Worm (Caenorhabditis elegans) whole organism, L1 larva: ENCODE data around the gene srh-20.

ENCODE experiments used
- C04F5.9 ChIP-seq: sonication (generic microtip); optimal IDR thresholded peaks from 2 replicates; lab custom pipeline; 2016; ENCODE audit warnings: missing genetic modification characterization, missing compliant biosample characterization
- C16A3.4 ChIP-seq: fragments of 150-350 bp; optimal IDR thresholded peaks from 2 replicates; lab custom pipeline; 2014; ENCODE audit warnings: missing biosample characterization, missing genetic modification characterization
- C34B4.2 ChIP-seq: sonication (generic microtip); optimal IDR thresholded peaks from 2 replicates; lab custom pipeline; 2017; ENCODE audit warnings: mild to moderate bottlenecking, missing genetic modification characterization, missing compliant biosample characterization
- aly-2 ChIP-seq: fragments of 150-350 bp; optimal IDR thresholded peaks from 2 replicates; lab custom pipeline; 2014; ENCODE audit warnings: missing biosample characterization, missing genetic modification characterization
- blmp-1 ChIP-seq: fragments of 150-350 bp; optimal IDR thresholded peaks from 2 replicates; lab custom pipeline; 2014; ENCODE audit warnings: missing biosample characterization, missing genetic modification characterization
- ceh-8 ChIP-seq: fragments of 200-800 bp; sonication (Bioruptor generic); optimal IDR thresholded peaks from 2 replicates; lab custom pipeline; 2018; ENCODE audit warnings: mild to moderate bottlenecking, missing genetic modification characterization, moderate library complexity, missing compliant biosample characterization
- ceh-82 ChIP-seq, 3 experiments: fragments of 150-350 bp in 1 of 3; sonication (generic microtip) in 2 of 3; optimal IDR thresholded peaks; 2 replicates each; lab custom pipeline; 2014 to 2017; ENCODE audit warnings: missing biosample characterization in 3 of 3, missing genetic modification characterization in 3 of 3
- ceh-88 ChIP-seq: fragments of 200-800 bp; sonication (Bioruptor generic); IDR thresholded peaks from 2 replicates; pipeline ENCODE4 v1.3.6; 2022; ENCODE audit warnings: missing genetic modification characterization, missing compliant biosample characterization
- ces-1 ChIP-seq: fragments of 150-350 bp; optimal IDR thresholded peaks from 2 replicates; lab custom pipeline; 2014; ENCODE audit warnings: missing biosample characterization, missing genetic modification reagents, missing genetic modification characterization
- egl-13 ChIP-seq: sonication (generic microtip); optimal IDR thresholded peaks from 2 replicates; lab custom pipeline; 2016; ENCODE audit warnings: missing genotype, missing genetic modification reagents, missing genetic modification characterization, missing compliant biosample characterization
- egl-27 ChIP-seq, 2 experiments: fragments of 150-350 bp in 1 of 2; sonication (generic microtip); optimal IDR thresholded peaks; 3 replicates each; lab custom pipeline; 2017 to 2018; ENCODE audit warnings: missing biosample characterization in 2 of 2, missing genetic modification characterization in 2 of 2, missing genetic modification reagents in 2 of 2
- fkh-8 ChIP-seq: sonication (generic microtip); optimal IDR thresholded peaks from 2 replicates; lab custom pipeline; 2016; ENCODE audit warnings: mild to moderate bottlenecking, missing genetic modification characterization, missing compliant biosample characterization
- grh-1 ChIP-seq: fragments of 200-800 bp; sonication (Bioruptor generic); IDR thresholded peaks from 2 replicates; pipeline ENCODE4 v1.3.6; 2022; ENCODE audit warnings: missing genetic modification reagents, missing genetic modification characterization, missing compliant biosample characterization
- irx-1 ChIP-seq: sonication (generic microtip); optimal IDR thresholded peaks from 2 replicates; lab custom pipeline; 2016; ENCODE audit warnings: missing genetic modification characterization, missing compliant biosample characterization
- jun-1 ChIP-seq: fragments of 150-350 bp; optimal IDR thresholded peaks from 2 replicates; lab custom pipeline; 2014; ENCODE audit warnings: missing biosample characterization, missing genetic modification reagents, missing genetic modification characterization
- lin-13 ChIP-seq: fragments of 150-350 bp; optimal IDR thresholded peaks from 2 replicates; lab custom pipeline; 2014; ENCODE audit warnings: missing biosample characterization, missing genetic modification reagents, missing genetic modification characterization
- lin-14 ChIP-seq: fragments of 200-800 bp; sonication (Bioruptor generic); optimal IDR thresholded peaks from 2 replicates; lab custom pipeline; 2018; ENCODE audit warnings: mild to moderate bottlenecking, missing genetic modification characterization, moderate library complexity, missing compliant biosample characterization
- lir-3 ChIP-seq: sonication (generic microtip); optimal IDR thresholded peaks from 2 replicates; lab custom pipeline; 2016; ENCODE audit warnings: mild to moderate bottlenecking, missing genetic modification characterization, moderate library complexity, missing compliant biosample characterization; ENCODE audit not compliant: poor library complexity
- lsy-2 ChIP-seq, 2 experiments: fragments of 150-350 bp; optimal IDR thresholded peaks; 2 replicates each; lab custom pipeline; 2014; ENCODE audit warnings: missing biosample characterization in 2 of 2, missing genetic modification characterization in 2 of 2
- nhr-11 ChIP-seq: fragments of 150-350 bp; optimal IDR thresholded peaks from 2 replicates; lab custom pipeline; 2014; ENCODE audit warnings: missing biosample characterization, missing genetic modification characterization
- nhr-20 ChIP-seq: sonication (generic microtip); optimal IDR thresholded peaks from 2 replicates; lab custom pipeline; 2016; ENCODE audit warnings: mild to moderate bottlenecking, missing genetic modification characterization, missing compliant biosample characterization
- nhr-28 ChIP-seq: fragments of 150-350 bp; optimal IDR thresholded peaks from 2 replicates; lab custom pipeline; 2014; ENCODE audit warnings: missing biosample characterization, missing genetic modification characterization
- nhr-71 ChIP-seq: sonication (generic microtip); optimal IDR thresholded peaks from 2 replicates; lab custom pipeline; 2016; ENCODE audit warnings: mild to moderate bottlenecking, missing genetic modification characterization, moderate library complexity, missing compliant biosample characterization
- nhr-76 ChIP-seq: sonication (generic microtip); optimal IDR thresholded peaks from 2 replicates; lab custom pipeline; 2017; ENCODE audit warnings: missing biosample characterization, missing genetic modification characterization
- nhr-85 ChIP-seq: sonication (generic microtip); peaks from one replicate; lab custom pipeline; 2016; ENCODE audit warnings: missing genetic modification characterization, inconsistent platforms, missing compliant biosample characterization
- pax-3 ChIP-seq: fragments of 200-800 bp; sonication (Bioruptor generic); optimal IDR thresholded peaks from 2 replicates; lab custom pipeline; 2018; ENCODE audit warnings: mild to moderate bottlenecking, missing genetic modification characterization, moderate library complexity, missing compliant biosample characterization
- pqm-1 ChIP-seq: sonication (generic microtip); optimal IDR thresholded peaks from 3 replicates; lab custom pipeline; 2017; ENCODE audit warnings: missing biosample characterization, missing genetic modification characterization
- skn-1 ChIP-seq: fragments of 150-350 bp; optimal IDR thresholded peaks from 2 replicates; lab custom pipeline; 2014; ENCODE audit warnings: missing biosample characterization, missing genetic modification characterization
- snpc-4 ChIP-seq: fragments of 150-350 bp; optimal IDR thresholded peaks from 2 replicates; lab custom pipeline; 2014; ENCODE audit warnings: missing biosample characterization, missing genetic modification characterization
- sox-4 ChIP-seq: sonication (generic microtip); optimal IDR thresholded peaks from 2 replicates; lab custom pipeline; 2016; ENCODE audit warnings: missing genetic modification characterization, missing compliant biosample characterization
- sup-37 ChIP-seq: fragments of 200-800 bp; sonication (Bioruptor generic); optimal IDR thresholded peaks from 2 replicates; lab custom pipeline; 2018; ENCODE audit warnings: mild to moderate bottlenecking, missing genetic modification characterization, missing compliant biosample characterization
- tbx-2 ChIP-seq: sonication (generic microtip); optimal IDR thresholded peaks from 2 replicates; lab custom pipeline; 2016; ENCODE audit warnings: missing genetic modification characterization, missing compliant biosample characterization
- tlp-1 ChIP-seq: fragments of 150-350 bp; optimal IDR thresholded peaks from 2 replicates; lab custom pipeline; 2014; ENCODE audit warnings: missing biosample characterization, missing genetic modification characterization
- unc-130 ChIP-seq: fragments of 150-350 bp; optimal IDR thresholded peaks from 2 replicates; lab custom pipeline; 2017; ENCODE audit warnings: missing biosample characterization, missing genetic modification characterization, inconsistent platforms
- unc-30 ChIP-seq: sonication (generic microtip); optimal IDR thresholded peaks from 2 replicates; lab custom pipeline; 2017; ENCODE audit warnings: missing biosample characterization, missing genetic modification characterization
- unc-86 ChIP-seq: sonication (generic microtip); optimal IDR thresholded peaks from 2 replicates; lab custom pipeline; 2016; ENCODE audit warnings: missing genetic modification characterization, missing compliant biosample characterization
- unc-98 ChIP-seq: fragments of 200-800 bp; sonication (Bioruptor generic); IDR thresholded peaks from 2 replicates; pipeline ENCODE4 v1.3.6; 2022; ENCODE audit warnings: missing genetic modification characterization, missing compliant biosample characterization
- zip-4 ChIP-seq: fragments of 200-800 bp; sonication (Bioruptor generic); optimal IDR thresholded peaks from 2 replicates; lab custom pipeline; 2018; ENCODE audit warnings: mild to moderate bottlenecking, missing genetic modification characterization, moderate library complexity, missing compliant biosample characterization
- ztf-11 ChIP-seq, 2 experiments: sonication (generic microtip); optimal IDR thresholded peaks; 2 replicates each; lab custom pipeline; 2016 to 2017; ENCODE audit warnings: missing genetic modification characterization in 2 of 2, missing biosample characterization in 1 of 2, missing compliant biosample characterization in 1 of 2

Gene srh-20

DNA sequence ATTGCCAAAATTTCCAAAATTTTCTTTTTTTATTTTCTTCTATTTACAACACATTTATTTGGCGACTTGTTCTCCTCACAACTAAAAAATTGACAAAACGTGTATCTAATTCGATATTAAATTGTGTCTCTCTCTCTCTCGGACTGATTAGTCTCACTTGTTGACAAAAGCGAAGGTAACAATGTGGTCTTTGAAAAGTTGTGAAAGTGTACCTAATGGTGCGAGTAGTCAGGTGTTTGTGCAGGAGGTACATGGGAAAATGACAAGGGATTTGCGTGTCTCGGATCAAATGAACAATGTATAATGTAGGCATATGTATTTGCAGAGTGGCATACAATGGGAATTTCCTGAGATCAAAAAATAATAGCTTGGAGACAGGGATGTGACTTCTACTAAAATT, 44.8 kb downstream of the srh-20 start (continued):
- TF ChIP-seq aly-2 (tag; lab: Kevin White, UChicago) (no peak), ceh-88 (no peak), grh-1 (GFP tag; lab: Robert Waterston, UW) (no peak), lir-3 (tag; lab: Kevin White, UChicago) (no peak), nhr-85 (tag; lab: Kevin White, UChicago) (no peak), unc-98 (GFP tag; lab: Robert Waterston, UW) (no peak), tbx-2 (no peak), ceh-82 (tag; optimal IDR thresholded peaks at IDR 0.05; lab: Kevin White, UChicago) (no peak), sup-37 (GFP tag; lab: Kevin White, UChicago) (no peak), blmp-1 (tag; lab: Kevin White, UChicago) (peak; percentile 79), lin-14 (GFP tag; lab: Kevin White, UChicago) (no peak), zip-4 (GFP tag; lab: Kevin White, UChicago) (no peak), lsy-2 (tag; optimal IDR thresholded peaks at IDR 0.05; lab: Kevin White, UChicago) (no peak), nhr-20 (peak; percentile 35)

DNA sequence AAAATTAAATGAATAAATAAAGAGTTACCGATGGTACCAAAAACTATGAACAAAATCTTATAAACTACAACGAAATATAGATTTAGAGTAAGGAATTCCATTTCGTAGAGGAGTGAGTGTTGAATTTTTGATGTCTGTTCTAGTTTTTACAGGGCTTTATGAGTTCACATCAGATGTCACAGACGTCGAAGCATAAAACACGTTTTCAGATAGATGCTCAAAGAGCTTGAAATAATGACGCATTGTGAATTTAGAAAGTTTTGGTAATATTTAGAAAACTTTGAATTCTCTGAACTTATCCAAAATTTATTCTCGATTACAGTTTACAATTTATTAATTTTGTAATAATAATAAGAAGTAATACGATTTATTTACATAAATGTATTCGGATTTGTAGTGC, 48.2 kb downstream of the srh-20 start, which contains the start of gene srsx-9:
Gene srsx-9, minus strand, starts transcription at position 101 of the 400 bp plus-strand sequence.
- TF ChIP-seq ceh-82 (tag; optimal IDR thresholded peaks at IDR 0.05; lab: Kevin White, UChicago) (no peak), aly-2 (tag; lab: Kevin White, UChicago) (no peak), unc-86 (no peak), egl-27 (tag; optimal IDR thresholded peaks at IDR 0.05; lab: Kevin White, UChicago) (no peak), irx-1 (tag; lab: Kevin White, UChicago) (no peak), ces-1 (GFP tag; lab: Kevin White, UChicago) (no peak), sox-4 (no peak), unc-130 (tag; lab: Kevin White, UChicago) (no peak), tlp-1 (no peak), blmp-1 (tag; lab: Kevin White, UChicago) (no peak), skn-1 (no peak), nhr-28 (tag; lab: Kevin White, UChicago) (no peak)

DNA sequence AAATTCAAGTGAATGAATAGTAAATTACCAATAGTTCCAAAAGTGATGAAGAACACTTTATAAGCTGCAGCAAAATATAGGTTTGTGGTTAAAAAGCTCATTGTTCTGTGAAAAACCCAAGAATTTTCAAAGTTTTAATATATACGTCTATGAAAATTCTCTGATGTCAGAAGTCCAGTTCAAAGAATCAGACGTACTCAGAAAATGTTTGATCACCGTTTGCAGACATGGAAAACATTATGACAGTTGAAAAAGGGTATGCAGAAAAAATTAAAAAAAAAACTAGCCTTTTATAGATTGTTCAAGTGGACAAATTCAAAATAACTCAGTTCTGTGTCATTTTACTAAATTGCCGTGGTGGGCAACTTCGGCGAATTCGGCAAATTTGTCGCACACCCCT, 50.0 kb downstream of the srh-20 start, which contains the start of gene srsx-10:
Gene srsx-10, minus strand, starts transcription at position 101 of the 400 bp plus-strand sequence.
- TF ChIP-seq nhr-11 (tag; lab: Kevin White, UChicago) (no peak), nhr-71 (tag; lab: Kevin White, UChicago) (peak; percentile 22), sox-4 (peak; percentile 29)

DNA sequence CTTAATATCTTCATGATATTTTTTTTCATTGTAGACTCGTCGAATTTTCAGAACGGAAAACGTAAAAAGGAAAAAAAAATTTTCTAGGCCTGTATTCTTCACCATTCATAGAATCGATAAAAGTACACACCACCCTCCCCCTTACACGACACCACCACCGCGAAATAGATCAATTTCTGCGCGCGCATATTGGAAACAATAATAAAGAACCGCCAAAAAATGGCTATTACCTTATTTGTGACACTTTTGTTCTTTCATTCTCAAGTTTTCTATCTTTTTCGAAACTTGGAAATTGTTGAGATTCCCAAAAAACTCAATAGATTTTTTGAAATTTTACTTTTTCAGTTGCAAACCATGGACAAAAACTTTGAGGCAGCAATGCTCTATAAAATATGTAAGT, 50.4 kb downstream of the srh-20 start, which contains the start of gene F26G5.1:
Gene F26G5.1, plus strand, starts transcription at position 339 of the 400 bp plus-strand sequence.
- TF ChIP-seq ceh-88 (no peak), skn-1 (no peak), sox-4 (no peak), lin-13 (GFP tag; lab: Kevin White, UChicago) (no peak), jun-1 (no peak), unc-30 (tag; lab: Kevin White, UChicago) (no peak), nhr-76 (tag; lab: Kevin White, UChicago) (no peak), C16A3.4 (tag; lab: Kevin White, UChicago) (no peak), pqm-1 (tag; lab: Kevin White, UChicago) (no peak), snpc-4 (tag; lab: Kevin White, UChicago) (no peak), fkh-8 (tag; lab: Kevin White, UChicago) (no peak), aly-2 (tag; lab: Kevin White, UChicago) (no peak), unc-130 (tag; lab: Kevin White, UChicago) (no peak), ztf-11 (tag; optimal IDR thresholded peaks at IDR 0.05; lab: Kevin White, UChicago) (no peak), ceh-8 (no peak), C04F5.9 (tag; lab: Kevin White, UChicago) (no peak), egl-13 (no peak), pax-3 (tag; lab: Kevin White, UChicago) (no peak), C34B4.2 (tag; lab: Kevin White, UChicago) (no peak), sup-37 (GFP tag; lab: Kevin White, UChicago) (no peak)
